Worm (Caenorhabditis elegans) whole organism, early embryonic: Measurements from ENCODE around the gene B0252.3.

Source experiments
- B0310.2 ChIP-seq: sonication (generic microtip); optimal IDR thresholded peaks from 2 replicates; lab custom pipeline; 2016; ENCODE audit warnings: mild to moderate bottlenecking, missing genetic modification characterization, missing compliant biosample characterization
- F13C5.2 ChIP-seq: sonication (generic microtip); optimal IDR thresholded peaks from 2 replicates; lab custom pipeline; 2017; ENCODE audit warnings: mild to moderate bottlenecking, missing genetic modification characterization, inconsistent platforms, missing compliant biosample characterization
- aly-1 ChIP-seq: sonication (generic microtip); optimal IDR thresholded peaks from 2 replicates; lab custom pipeline; 2016; ENCODE audit warnings: missing genetic modification characterization, missing compliant biosample characterization
- ama-1 ChIP-seq: fragments of 150-350 bp; optimal IDR thresholded peaks from 2 replicates; lab custom pipeline; 2014
- ceh-13 ChIP-seq: fragments of 200-800 bp; sonication (Bioruptor generic); optimal IDR thresholded peaks from 2 replicates; lab custom pipeline; 2018; ENCODE audit warnings: mild to moderate bottlenecking, missing genetic modification characterization, missing compliant biosample characterization
- ceh-36 ChIP-seq: sonication (generic microtip); optimal IDR thresholded peaks from 2 replicates; lab custom pipeline; 2016; ENCODE audit warnings: missing genetic modification characterization, inconsistent platforms, missing compliant biosample characterization
- ets-7 ChIP-seq: sonication (generic microtip); optimal IDR thresholded peaks from 2 replicates; lab custom pipeline; 2016; ENCODE audit warnings: missing genotype, missing genetic modification characterization, missing compliant biosample characterization
- flt-1 ChIP-seq: fragments of 200-800 bp; sonication (Bioruptor generic); IDR thresholded peaks from 2 replicates; pipeline ENCODE4 v1.3.6; 2022; ENCODE audit warnings: missing genetic modification characterization, missing compliant biosample characterization
- hmbx-1 ChIP-seq: sonication (generic microtip); optimal IDR thresholded peaks from 2 replicates; lab custom pipeline; 2016; ENCODE audit warnings: mild to moderate bottlenecking, missing genetic modification characterization, missing compliant biosample characterization
- hmg-4 ChIP-seq: fragments of 200-800 bp; sonication (Bioruptor generic); optimal IDR thresholded peaks from 2 replicates; lab custom pipeline; 2018; ENCODE audit warnings: mild to moderate bottlenecking, missing genetic modification characterization, missing compliant biosample characterization
- hnd-1 ChIP-seq: sonication (generic microtip); optimal IDR thresholded peaks from 2 replicates; lab custom pipeline; 2016; ENCODE audit warnings: missing genetic modification characterization, missing compliant biosample characterization
- pes-1 ChIP-seq: fragments of 200-800 bp; sonication (Bioruptor generic); IDR thresholded peaks from 2 replicates; pipeline ENCODE4 v1.3.6; 2022; ENCODE audit warnings: missing genetic modification reagents, missing genetic modification characterization, missing compliant biosample characterization
- scrt-1 ChIP-seq: fragments of 200-800 bp; sonication (Bioruptor generic); IDR thresholded peaks from 2 replicates; pipeline ENCODE4 v1.3.6; 2022; ENCODE audit warnings: missing genetic modification characterization, missing compliant biosample characterization
- sea-1 ChIP-seq: fragments of 200-800 bp; sonication (Bioruptor generic); conservative IDR thresholded peaks from 2 replicates; pipeline ENCODE4 v1.3.6; 2022; ENCODE audit warnings: missing genetic modification characterization, missing compliant biosample characterization
- tbx-11 ChIP-seq: fragments of 200-800 bp; sonication (Bioruptor generic); IDR thresholded peaks from 2 replicates; pipeline ENCODE4 v1.3.6; 2022; ENCODE audit warnings: missing genetic modification characterization, missing compliant biosample characterization
- tbx-37 ChIP-seq: fragments of 200-800 bp; sonication (Bioruptor generic); conservative IDR thresholded peaks from 2 replicates; pipeline ENCODE4 v1.3.6; 2022; ENCODE audit warnings: missing genetic modification reagents, missing genetic modification characterization, missing compliant biosample characterization
- tra-4 ChIP-seq: sonication (generic microtip); optimal IDR thresholded peaks from 2 replicates; lab custom pipeline; 2017; ENCODE audit warnings: missing genetic modification characterization, missing compliant biosample characterization

B0252.3 gene

DNA sequence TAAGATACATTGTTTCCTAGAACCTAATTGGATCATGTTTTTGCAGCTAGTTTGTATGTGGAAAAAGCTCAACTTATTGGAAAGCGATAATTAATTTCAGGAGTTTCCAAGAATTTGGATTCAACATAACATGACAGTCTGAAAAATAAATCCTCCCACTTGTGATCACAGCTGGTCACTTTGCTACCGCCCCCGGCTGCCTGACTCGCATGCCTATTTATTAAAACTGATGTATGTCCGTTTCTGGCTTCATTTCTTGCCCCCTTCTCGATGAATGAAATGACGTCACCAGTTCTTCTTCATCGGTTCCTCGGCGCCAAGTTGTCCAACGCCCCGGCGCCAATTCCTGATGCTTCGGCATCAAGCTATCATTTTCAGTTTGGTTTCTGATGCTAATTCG is 19.5 kb upstream of the B0252.3 start:
- TF ChIP-seq B0310.2 (tag; lab: Kevin White, UChicago) (no peak), hmbx-1 (tag; lab: Kevin White, UChicago) (no peak), flt-1 (GFP tag; lab: Robert Waterston, UW) (no peak), aly-1 (tag; lab: Kevin White, UChicago) (no peak), hnd-1 (tag; lab: Kevin White, UChicago) (no peak), tra-4 (no peak), ets-7 (tag; lab: Kevin White, UChicago) (no peak), F13C5.2 (tag; lab: Kevin White, UChicago) (no peak), tbx-11 (GFP tag; lab: Robert Waterston, UW) (no peak), sea-1 (no peak), scrt-1 (no peak), ceh-13 (GFP tag; lab: Kevin White, UChicago) (no peak), ama-1 (no peak), ceh-36 (no peak)

DNA sequence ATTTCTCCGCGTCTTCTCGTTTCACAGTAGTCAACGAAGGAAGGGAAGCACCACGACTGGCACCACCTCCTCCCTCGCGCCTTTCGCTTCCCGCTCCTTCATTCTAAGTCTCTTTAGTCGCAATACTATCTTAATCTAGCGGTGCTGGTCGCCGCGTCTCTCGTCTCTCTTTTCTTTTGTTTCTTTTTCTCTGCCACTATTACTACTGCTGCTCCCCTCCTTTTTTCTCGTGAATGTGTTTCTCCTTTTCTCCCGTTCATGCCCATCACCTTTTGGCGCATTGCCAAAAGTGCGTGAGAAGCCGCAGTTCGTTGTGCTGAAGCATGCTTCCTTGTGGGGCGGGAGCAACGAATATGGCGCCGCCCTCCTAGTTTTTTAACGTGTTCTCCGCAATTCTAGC is 18.9 kb upstream of the B0252.3 start:
- TF ChIP-seq pes-1 (no peak), ceh-36 (no peak), tbx-37 (GFP tag; lab: Robert Waterston, UW) (no peak), tra-4 (no peak), tbx-11 (GFP tag; lab: Robert Waterston, UW) (no peak), hmg-4 (GFP tag; lab: Kevin White, UChicago) (no peak), hnd-1 (tag; lab: Kevin White, UChicago) (no peak), hmbx-1 (tag; lab: Kevin White, UChicago) (no peak), ceh-13 (GFP tag; lab: Kevin White, UChicago) (no peak), B0310.2 (tag; lab: Kevin White, UChicago) (no peak), ama-1 (no peak), scrt-1 (no peak), F13C5.2 (tag; lab: Kevin White, UChicago) (no peak), aly-1 (tag; lab: Kevin White, UChicago) (no peak), flt-1 (GFP tag; lab: Robert Waterston, UW) (no peak)

ce11 chrII:6926054-6926453 is 18.5 kb upstream of the B0252.3 start:
- TF ChIP-seq tra-4 = no peak
- no peak for TF ChIP-seq hnd-1 (tag; lab: Kevin White, UChicago)
- no peak for TF ChIP-seq tbx-11 (GFP tag; lab: Robert Waterston, UW)
- TF ChIP-seq hmbx-1 (tag; lab: Kevin White, UChicago) = no peak
- TF ChIP-seq ceh-36 = no peak
- no peak for TF ChIP-seq sea-1
- no peak for TF ChIP-seq ama-1

DNA sequence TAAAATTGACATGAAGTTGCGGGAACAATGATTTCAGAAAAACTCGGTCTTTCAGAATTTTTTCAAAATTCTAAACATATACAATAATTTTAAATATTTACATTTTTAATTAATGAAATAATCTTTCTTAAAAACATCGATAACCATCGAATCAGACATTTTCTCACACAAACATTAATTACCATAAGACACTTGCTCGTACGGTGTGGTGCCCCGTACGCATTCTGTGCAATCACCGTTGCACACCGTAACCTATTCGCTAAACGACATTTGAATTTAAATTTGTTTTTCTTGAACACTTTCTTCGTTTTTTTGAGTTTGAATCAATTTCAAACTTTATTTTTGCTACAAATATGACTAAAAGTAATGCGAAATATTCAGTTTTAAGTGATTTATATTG is 16.2 kb upstream of the B0252.3 start:
- no peak for TF ChIP-seq aly-1 (tag; lab: Kevin White, UChicago)
- no peak for TF ChIP-seq hmg-4 (GFP tag; lab: Kevin White, UChicago)
- TF ChIP-seq flt-1 (GFP tag; lab: Robert Waterston, UW) = no peak

DNA sequence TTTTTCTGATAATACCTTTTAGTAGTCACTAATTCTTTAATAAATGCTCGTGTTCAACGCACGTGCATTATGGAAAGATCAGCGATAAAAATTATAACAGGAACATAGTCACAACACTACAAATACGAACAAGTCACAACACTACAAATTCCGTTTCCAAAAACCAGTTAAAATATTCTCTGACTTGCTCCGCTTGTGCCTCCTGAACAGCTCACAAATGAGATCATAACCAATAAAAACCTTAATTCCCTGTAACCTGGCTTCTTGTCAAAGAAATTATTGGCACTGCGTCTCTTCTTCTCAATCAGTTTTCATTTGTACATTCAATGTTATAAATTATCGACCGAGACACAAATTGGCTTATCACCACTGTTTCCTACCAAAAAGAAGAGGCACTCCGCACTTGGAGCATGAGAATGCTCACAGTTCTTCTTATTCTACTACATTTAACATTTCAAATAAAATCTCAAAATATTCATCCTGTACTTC is 11.8 kb upstream of the B0252.3 start, which contains the start of gene B0252.1:
Gene B0252.1, plus strand, starts transcription at position 318 of the 489 bp plus-strand sequence.
- no peak for TF ChIP-seq tra-4
- TF ChIP-seq sea-1 = no peak
- no peak for TF ChIP-seq ceh-13 (GFP tag; lab: Kevin White, UChicago)
- no peak for TF ChIP-seq hnd-1 (tag; lab: Kevin White, UChicago)
- no peak for TF ChIP-seq aly-1 (tag; lab: Kevin White, UChicago)
- TF ChIP-seq ets-7 (tag; lab: Kevin White, UChicago) = no peak
- TF ChIP-seq F13C5.2 (tag; lab: Kevin White, UChicago) = no peak
- no peak for TF ChIP-seq hmg-4 (GFP tag; lab: Kevin White, UChicago)
- no peak for TF ChIP-seq hmbx-1 (tag; lab: Kevin White, UChicago)
- TF ChIP-seq pes-1 = no peak
- TF ChIP-seq B0310.2 (tag; lab: Kevin White, UChicago) = no peak
- no peak for TF ChIP-seq flt-1 (GFP tag; lab: Robert Waterston, UW)
- TF ChIP-seq tbx-11 (GFP tag; lab: Robert Waterston, UW) = no peak
- TF ChIP-seq scrt-1 = no peak

ce11 chrII:6918862-6919261 is 11.3 kb upstream of the B0252.3 start, which contains the start of gene B0252.5:
TSS of gene B0252.5 (minus strand) at chrII:6918878.
- TF ChIP-seq B0310.2 (tag; lab: Kevin White, UChicago) = no peak
- TF ChIP-seq ets-7 (tag; lab: Kevin White, UChicago) = no peak
- no peak for TF ChIP-seq ceh-13 (GFP tag; lab: Kevin White, UChicago)
- no peak for TF ChIP-seq scrt-1
- no peak for TF ChIP-seq tbx-11 (GFP tag; lab: Robert Waterston, UW)
- no peak for TF ChIP-seq sea-1
- no peak for TF ChIP-seq hnd-1 (tag; lab: Kevin White, UChicago)
- TF ChIP-seq ceh-36 = no peak
- no peak for TF ChIP-seq hmg-4 (GFP tag; lab: Kevin White, UChicago)
- TF ChIP-seq pes-1 = no peak
- no peak for TF ChIP-seq hmbx-1 (tag; lab: Kevin White, UChicago)
- no peak for TF ChIP-seq tbx-37 (GFP tag; lab: Robert Waterston, UW)
- TF ChIP-seq aly-1 (tag; lab: Kevin White, UChicago) = no peak
- no peak for TF ChIP-seq flt-1 (GFP tag; lab: Robert Waterston, UW)
- no peak for TF ChIP-seq tra-4
- TF ChIP-seq ama-1 = no peak
- TF ChIP-seq F13C5.2 (tag; lab: Kevin White, UChicago) = no peak

ce11 chrII:6917710-6918109 is 10.2 kb upstream of the B0252.3 start, which contains the start of gene B0252.11:
TSS of gene B0252.11 (minus strand) at chrII:6917810.
- TF ChIP-seq ets-7 (tag; lab: Kevin White, UChicago) (no peak), scrt-1 (no peak), B0310.2 (tag; lab: Kevin White, UChicago) (no peak), tra-4 (no peak), hmbx-1 (tag; lab: Kevin White, UChicago) (no peak), F13C5.2 (tag; lab: Kevin White, UChicago) (no peak), hnd-1 (tag; lab: Kevin White, UChicago) (no peak), aly-1 (tag; lab: Kevin White, UChicago) (no peak), tbx-37 (GFP tag; lab: Robert Waterston, UW) (no peak), ceh-13 (GFP tag; lab: Kevin White, UChicago) (no peak), ama-1 (no peak), ceh-36 (no peak), flt-1 (GFP tag; lab: Robert Waterston, UW) (no peak), sea-1 (no peak), tbx-11 (GFP tag; lab: Robert Waterston, UW) (no peak), pes-1 (no peak), hmg-4 (GFP tag; lab: Kevin White, UChicago) (no peak)
